Worm (Caenorhabditis elegans) whole organism, midembryonic: Measurements from ENCODE around the gene tsp-1.

ENCODE experiments used
- T22C8.4 ChIP-seq: fragments of 200-800 bp; sonication (Bioruptor generic); IDR thresholded peaks from 2 replicates; pipeline ENCODE4 v1.3.6; 2022; ENCODE audit warnings: missing genetic modification characterization, missing compliant biosample characterization
- cog-1 ChIP-seq: sonication (generic microtip); optimal IDR thresholded peaks from 2 replicates; lab custom pipeline; 2016; ENCODE audit warnings: missing genetic modification characterization, missing compliant biosample characterization
- flt-1 ChIP-seq: fragments of 200-800 bp; sonication (Bioruptor generic); IDR thresholded peaks from 2 replicates; pipeline ENCODE4 v1.3.6; 2022; ENCODE audit warnings: missing genetic modification characterization, missing compliant biosample characterization
- med-1 ChIP-seq: sonication (generic microtip); optimal IDR thresholded peaks from 2 replicates; lab custom pipeline; 2017; ENCODE audit warnings: missing genetic modification characterization, mild to moderate bottlenecking, missing compliant biosample characterization, antibody characterized with exemption, missing genetic modification reagents; ENCODE audit not compliant: insufficient read depth
- tab-1 ChIP-seq: fragments of 200-800 bp; sonication (Bioruptor generic); IDR thresholded peaks from 2 replicates; pipeline ENCODE4 v1.3.6; 2022; ENCODE audit warnings: missing genetic modification characterization, missing compliant biosample characterization
- ztf-23 ChIP-seq: fragments of 200-800 bp; sonication (Bioruptor generic); IDR thresholded peaks from 2 replicates; pipeline ENCODE4 v1.3.6; 2022; ENCODE audit warnings: missing genetic modification reagents, missing genetic modification characterization, missing compliant biosample characterization

DNA sequence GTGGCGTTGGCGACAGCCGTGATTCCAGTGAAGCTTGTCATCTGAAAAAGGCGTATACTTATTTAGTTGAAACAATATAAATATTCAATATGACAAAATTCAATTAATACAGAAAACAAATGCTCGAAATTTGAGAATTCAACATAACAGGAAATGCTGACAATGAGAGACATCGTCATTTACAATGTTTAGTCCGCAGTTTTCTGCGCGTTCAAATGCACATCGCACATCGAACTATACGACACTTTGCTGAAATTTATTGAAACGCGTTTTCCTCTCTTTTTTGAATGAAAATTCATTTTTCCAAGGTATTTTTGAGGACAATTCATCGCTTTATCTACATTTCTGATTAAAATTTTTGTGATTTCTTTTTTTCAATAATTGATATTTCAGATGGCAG, 4.8 kb upstream of the tsp-1 start, which contains the start of the genes pbs-6 and cids-1:
- TF ChIP-seq cog-1 (tag; lab: Kevin White, UChicago) (no peak), flt-1 (GFP tag; lab: Robert Waterston, UW) (no peak), tab-1 (GFP tag; lab: Robert Waterston, UW) (no peak), med-1 (GFP tag; lab: Kevin White, UChicago) (no peak), ztf-23 (no peak), T22C8.4 (no peak)
